Worm (Caenorhabditis elegans): ENCODE data around the gene mcm-10.

DNA sequence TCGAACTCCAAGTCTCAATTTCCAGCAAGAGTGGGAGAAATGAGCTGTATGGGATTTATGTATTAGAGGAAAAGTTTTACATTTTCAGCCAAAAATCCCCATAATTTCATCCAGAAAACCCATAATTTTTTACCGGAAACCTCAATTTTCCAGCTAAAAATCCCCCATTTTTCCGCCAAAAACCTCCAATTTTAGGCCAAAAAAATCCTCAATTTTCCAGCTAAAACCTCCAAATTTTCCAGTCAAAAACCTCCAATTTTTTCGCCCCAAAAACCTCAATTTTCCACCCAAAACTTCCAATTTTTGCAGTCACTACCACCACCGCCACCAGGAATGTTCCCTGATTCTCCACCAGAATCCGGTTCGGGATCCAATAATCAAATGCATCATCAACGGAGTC lies 24.1 kb downstream of the mcm-10 start:
- TF ChIP-seq unc-62 (GFP tag; optimal IDR thresholded peaks at IDR 0.05) (no peak), nhr-12 (tag; optimal IDR thresholded peaks at IDR 0.05) (no peak), lin-13 (tag; optimal IDR thresholded peaks at IDR 0.05) (no peak), pha-4 (tag; optimal IDR thresholded peaks at IDR 0.05) (no peak), nhr-76 (tag; optimal IDR thresholded peaks at IDR 0.05) (no peak), zip-8 (tag; optimal IDR thresholded peaks at IDR 0.05) (no peak)

All from whole organism, mixed stage, embryonic.